Fruit fly (Drosophila melanogaster): ENCODE data around the gene timeout.

Gene timeout

dm6 chr3R:13068022-13068421, 20.4 kb upstream of the timeout start:
- TF ChIP-seq CTCF (optimal IDR thresholded peaks at IDR 0.05) (no peak), CG8478 (optimal IDR thresholded peaks at IDR 0.05) (no peak)

DNA sequence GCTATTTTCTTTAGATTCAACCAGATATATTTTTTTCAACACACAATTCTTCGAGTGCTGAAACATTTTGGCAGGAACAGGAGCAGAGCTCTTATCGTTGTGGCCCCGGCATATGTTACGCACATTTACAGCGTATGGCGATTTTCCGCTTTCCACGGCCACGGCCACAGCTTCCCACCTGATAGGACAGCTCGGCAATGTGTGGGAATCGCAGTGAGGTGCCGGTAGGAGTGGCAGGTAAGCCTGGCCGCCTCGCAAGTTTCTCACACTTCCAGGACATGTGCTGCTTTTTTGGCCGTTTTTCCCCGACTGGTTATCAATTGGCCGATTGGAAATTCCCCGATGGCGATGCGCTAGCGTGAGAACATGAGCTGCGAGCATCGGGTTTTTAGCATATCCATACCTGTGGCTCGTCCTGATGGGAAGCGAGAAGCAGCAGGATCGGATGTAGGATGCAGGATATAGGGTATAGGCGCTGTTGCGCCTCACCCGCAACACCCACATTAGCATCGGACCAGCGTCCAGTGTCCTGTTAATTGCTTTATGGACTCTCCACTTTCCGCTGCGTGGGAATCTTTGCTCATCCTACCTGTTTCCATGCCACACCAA, 18.3 kb upstream of the timeout start:
- no peak for TF ChIP-seq CTCF (optimal IDR thresholded peaks at IDR 0.05)
- no peak for TF ChIP-seq CG8478 (optimal IDR thresholded peaks at IDR 0.05)

dm6 chr3R:13072052-13072451, 16.4 kb upstream of the timeout start:
- no peak for TF ChIP-seq CTCF (optimal IDR thresholded peaks at IDR 0.05)
- TF ChIP-seq CG8478 (optimal IDR thresholded peaks at IDR 0.05), result no peak

dm6 chr3R:13073174-13073573, 15.3 kb upstream of the timeout start:
- TF ChIP-seq CG8478 (optimal IDR thresholded peaks at IDR 0.05) (no peak), CTCF (optimal IDR thresholded peaks at IDR 0.05) (no peak)

dm6 chr3R:13074588-13074987, 13.9 kb upstream of the timeout start:
- no peak for TF ChIP-seq CG8478 (optimal IDR thresholded peaks at IDR 0.05)
- TF ChIP-seq CTCF (optimal IDR thresholded peaks at IDR 0.05), result peak in 1 of 2 experiments; percentile 33

dm6 chr3R:13075728-13076127, 12.7 kb upstream of the timeout start:
- TF ChIP-seq CG8478 (optimal IDR thresholded peaks at IDR 0.05) (no peak), CTCF (optimal IDR thresholded peaks at IDR 0.05) (no peak)

dm6 chr3R:13077262-13077661, 11.2 kb upstream of the timeout start:
- TF ChIP-seq CTCF (optimal IDR thresholded peaks at IDR 0.05) (peak; percentile 84 to 94), CG8478 (optimal IDR thresholded peaks at IDR 0.05) (no peak)

- TF ChIP-seq CTCF (optimal IDR thresholded peaks at IDR 0.05), result peak; percentile 95 to 97
- no peak for TF ChIP-seq CG8478 (optimal IDR thresholded peaks at IDR 0.05)
Measured at dm6 chr3R:13078263-13078662, 10.2 kb upstream of the timeout start.

DNA sequence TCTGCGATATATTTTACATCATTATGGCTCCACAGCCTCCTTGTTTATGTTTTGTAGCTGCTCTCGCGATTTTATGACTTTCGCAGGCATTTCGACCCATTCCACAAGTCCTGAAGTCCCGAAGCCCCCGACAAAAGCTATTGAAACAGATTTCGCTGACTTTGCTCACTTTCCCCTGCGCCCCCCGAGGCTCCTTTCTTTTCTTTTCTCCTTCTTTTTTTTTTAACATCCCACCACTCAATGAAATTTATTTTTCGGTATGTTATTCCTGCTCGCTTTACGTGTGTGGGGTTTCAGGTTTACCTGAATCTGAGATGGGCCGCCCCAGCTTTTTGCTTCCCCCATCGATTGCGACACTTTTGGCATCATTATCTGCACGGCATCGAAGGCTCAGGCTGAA, 6.1 kb upstream of the timeout start:
- TF ChIP-seq CTCF (optimal IDR thresholded peaks at IDR 0.05) (no peak), CG8478 (optimal IDR thresholded peaks at IDR 0.05) (no peak)

- TF ChIP-seq CTCF (optimal IDR thresholded peaks at IDR 0.05) (no peak), CG8478 (optimal IDR thresholded peaks at IDR 0.05) (no peak)
Measured at dm6 chr3R:13085924-13086323, 2.5 kb upstream of the timeout start, which contains the start of gene CG43063. Gene CG43063 (plus strand): TSS chr3R:13086224.

- TF ChIP-seq CTCF (optimal IDR thresholded peaks at IDR 0.05), result no peak
- TF ChIP-seq CG8478 (optimal IDR thresholded peaks at IDR 0.05), result no peak
Measured at dm6 chr3R:13088942-13089341, 491 bp downstream of the timeout start, which contains the start of gene CG34308. Gene CG34308 (plus strand): TSS chr3R:13089242.

DNA sequence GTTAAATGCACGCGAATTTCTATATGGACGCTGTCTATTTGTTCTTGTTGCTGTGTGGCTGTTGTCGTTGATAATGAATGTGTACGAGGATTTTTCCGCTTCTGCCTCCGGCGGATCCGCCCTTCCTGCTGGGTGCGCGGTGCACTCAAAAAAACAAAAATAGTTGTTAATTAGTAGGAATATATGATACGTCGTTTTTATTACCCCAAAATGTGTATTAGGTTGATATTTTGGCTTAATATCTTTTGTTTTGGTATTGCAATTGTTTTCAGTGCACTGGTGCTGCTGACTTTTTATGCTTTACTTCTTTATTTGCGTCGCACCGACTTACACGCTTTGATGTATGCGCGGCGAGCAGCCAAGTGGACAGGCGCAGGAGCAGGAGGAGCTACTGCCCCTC, 3.2 kb downstream of the timeout start:
- TF ChIP-seq CTCF (optimal IDR thresholded peaks at IDR 0.05) (no peak), CG8478 (optimal IDR thresholded peaks at IDR 0.05) (no peak)

- TF ChIP-seq CTCF (optimal IDR thresholded peaks at IDR 0.05) (no peak), CG8478 (optimal IDR thresholded peaks at IDR 0.05) (no peak)
Measured at dm6 chr3R:13117711-13118110, 29.3 kb downstream of the timeout start.

- no peak for TF ChIP-seq CG8478 (optimal IDR thresholded peaks at IDR 0.05)
- TF ChIP-seq CTCF (optimal IDR thresholded peaks at IDR 0.05), result no peak
Measured at dm6 chr3R:13128932-13129331, 40.5 kb downstream of the timeout start.

dm6 chr3R:13138120-13138519, 49.7 kb downstream of the timeout start:
- no peak for TF ChIP-seq CG8478 (optimal IDR thresholded peaks at IDR 0.05)
- no peak for TF ChIP-seq CTCF (optimal IDR thresholded peaks at IDR 0.05)

DNA sequence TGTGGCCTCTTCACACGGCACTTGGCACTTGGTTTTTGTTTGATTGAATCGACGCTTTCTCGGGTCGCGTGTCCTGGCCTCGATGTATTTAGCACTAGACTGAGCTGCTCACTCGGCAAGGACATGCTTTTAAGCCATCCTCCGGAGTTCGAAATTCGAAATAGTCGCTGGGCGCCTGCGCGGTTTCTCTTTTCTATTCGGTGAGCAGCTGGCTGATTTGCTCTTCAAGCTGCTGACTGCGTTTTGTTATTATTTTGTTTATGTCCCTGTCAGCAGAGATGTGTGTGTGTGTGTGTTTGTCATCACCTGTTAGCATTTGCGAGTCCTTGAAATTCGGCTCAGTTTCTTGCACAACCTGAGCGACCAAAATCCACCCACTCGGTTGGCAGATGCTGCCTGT, 67.1 kb downstream of the timeout start, which contains the start of gene 2mit:
TSS of gene 2mit (minus strand) at position 101 of the 400 bp plus-strand sequence.
- TF ChIP-seq CG8478 (optimal IDR thresholded peaks at IDR 0.05) (no peak), CTCF (optimal IDR thresholded peaks at IDR 0.05) (no peak)

dm6 chr3R:13181004-13181403, 92.6 kb downstream of the timeout start, which contains the start of gene CG8138:
Gene CG8138 (plus strand): TSS chr3R:13181304.
- TF ChIP-seq CTCF (optimal IDR thresholded peaks at IDR 0.05) (no peak), CG8478 (optimal IDR thresholded peaks at IDR 0.05) (no peak)

Measured in S2 (cell line).